Worm (Caenorhabditis elegans): ENCODE data around the gene pgp-11.
A peak's percentile ranks its signal among the peaks of the same experiment; 100 is the strongest.

The pgp-11 gene

ce11 chrII:8042289-8042688, 38.2 kb upstream of the pgp-11 start, which contains the start of gene T05H10.1:
Gene T05H10.1 (plus strand): TSS chrII:8042589.
- no peak for TF ChIP-seq che-1 (tag; optimal IDR thresholded peaks at IDR 0.05)
- no peak for TF ChIP-seq nhr-11 (tag; optimal IDR thresholded peaks at IDR 0.05)
- no peak for TF ChIP-seq elt-4 (tag; optimal IDR thresholded peaks at IDR 0.05)
- no peak for TF ChIP-seq ztf-16 (tag; optimal IDR thresholded peaks at IDR 0.05)
- TF ChIP-seq K02D7.2 (tag; optimal IDR thresholded peaks at IDR 0.05), result no peak
- no peak for TF ChIP-seq T23F11.4 (GFP tag; optimal IDR thresholded peaks at IDR 0.05)
- TF ChIP-seq hlh-13 (GFP tag; optimal IDR thresholded peaks at IDR 0.05), result no peak
- TF ChIP-seq lin-11 (tag; optimal IDR thresholded peaks at IDR 0.05), result no peak
- TF ChIP-seq madf-2 (tag; optimal IDR thresholded peaks at IDR 0.05), result no peak
- TF ChIP-seq fkh-6 (tag; optimal IDR thresholded peaks at IDR 0.05), result no peak
- TF ChIP-seq Y22D7AL.16 (tag; optimal IDR thresholded peaks at IDR 0.05), result no peak
- TF ChIP-seq hlh-6 (tag; optimal IDR thresholded peaks at IDR 0.05), result no peak
- TF ChIP-seq hlh-8 (tag; optimal IDR thresholded peaks at IDR 0.05), result no peak
- TF ChIP-seq unc-3 (GFP tag; conservative IDR thresholded peaks at IDR 0.05), result no peak
- TF ChIP-seq unc-3 (tag; optimal IDR thresholded peaks at IDR 0.05), result no peak
- no peak for TF ChIP-seq eyg-1 (tag; optimal IDR thresholded peaks at IDR 0.05)
- TF ChIP-seq dmd-4 (tag; optimal IDR thresholded peaks at IDR 0.05; ENCODE audit: borderline replicate concordance), result no peak
- TF ChIP-seq fkh-10 (GFP tag; optimal IDR thresholded peaks at IDR 0.05), result no peak

DNA sequence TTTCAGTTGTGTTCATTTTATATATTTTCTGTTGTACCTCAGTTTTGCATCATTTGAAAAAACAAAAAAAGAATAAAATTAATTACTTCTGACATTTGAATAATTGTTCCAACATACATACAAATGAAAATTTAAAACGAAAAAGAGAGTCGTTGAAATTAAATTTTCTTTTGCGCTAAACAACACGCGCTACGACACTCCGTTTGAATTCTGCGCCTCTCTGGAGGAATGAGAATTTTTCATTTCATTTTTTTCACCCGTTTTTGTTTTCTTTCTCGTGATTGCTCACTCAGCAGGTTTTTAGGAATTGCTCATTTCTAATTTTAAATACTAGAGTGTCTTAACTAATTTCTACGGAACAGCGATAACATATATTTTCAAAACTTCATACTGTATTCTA, 37.6 kb upstream of the pgp-11 start:
- TF ChIP-seq unc-42 (tag; optimal IDR thresholded peaks at IDR 0.05) (peak; percentile 80), ama-1 (optimal IDR thresholded peaks at IDR 0.05) (no peak)

DNA sequence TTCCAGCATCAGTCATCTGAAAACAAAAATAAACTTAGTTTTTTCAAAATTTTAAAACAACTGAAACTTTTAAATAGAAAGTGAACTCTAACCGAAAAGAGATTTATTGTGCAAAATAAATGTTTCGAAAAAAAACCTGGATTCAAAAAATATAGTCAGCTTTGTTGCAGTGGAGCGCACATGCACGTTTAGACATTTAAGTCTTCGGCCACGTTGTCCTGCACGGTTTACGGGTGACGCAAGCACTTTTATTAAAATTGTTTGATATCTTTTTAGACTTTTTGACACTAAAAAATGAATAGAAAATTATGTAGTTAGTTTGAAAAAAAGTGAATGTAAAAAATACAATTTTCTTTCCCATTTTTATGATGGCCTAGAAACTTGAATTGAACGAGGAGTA, 35.4 kb upstream of the pgp-11 start, which contains the start of the genes ubh-4 and algn-6:
ubh-4 (minus strand) TSS at position 182 of the 400 bp plus-strand sequence.
algn-6 (plus strand) TSS at position 387 of the 400 bp plus-strand sequence.
- peak; percentile 5 for TF ChIP-seq ceh-14 (tag; optimal IDR thresholded peaks at IDR 0.05)
- TF ChIP-seq elt-2 (tag; optimal IDR thresholded peaks at IDR 0.05), result peak; percentile 35
- TF ChIP-seq pqm-1 (tag; optimal IDR thresholded peaks at IDR 0.05), result no peak
- TF ChIP-seq lin-11 (tag; optimal IDR thresholded peaks at IDR 0.05), result no peak
- no peak for TF ChIP-seq nhr-11 (tag; optimal IDR thresholded peaks at IDR 0.05)
- TF ChIP-seq zip-5 (tag; optimal IDR thresholded peaks at IDR 0.05), result peak; percentile 65
- peak; percentile 2 for TF ChIP-seq hlh-8 (tag; optimal IDR thresholded peaks at IDR 0.05)
- TF ChIP-seq fkh-6 (tag; optimal IDR thresholded peaks at IDR 0.05), result no peak
- peak; percentile 67 for TF ChIP-seq C08G9.2 (tag; optimal IDR thresholded peaks at IDR 0.05)
- TF ChIP-seq ref-2 (tag; optimal IDR thresholded peaks at IDR 0.05), result peak; percentile 30
- TF ChIP-seq nfya-1 (tag; optimal IDR thresholded peaks at IDR 0.05), result peak; percentile 21
- TF ChIP-seq ceh-2 (tag; optimal IDR thresholded peaks at IDR 0.05), result peak; percentile 70
- peak; percentile 56 for TF ChIP-seq unc-42 (tag; optimal IDR thresholded peaks at IDR 0.05)
- peak; percentile 84 for TF ChIP-seq ceh-31 (tag; optimal IDR thresholded peaks at IDR 0.05)
- no peak for TF ChIP-seq eyg-1 (tag; optimal IDR thresholded peaks at IDR 0.05)
- no peak for TF ChIP-seq pha-2 (tag; optimal IDR thresholded peaks at IDR 0.05)
- TF ChIP-seq gmeb-2 (tag; optimal IDR thresholded peaks at IDR 0.05), result no peak
- no peak for TF ChIP-seq ceh-30 (tag; optimal IDR thresholded peaks at IDR 0.05)
- peak; percentile 47 for TF ChIP-seq ztf-16 (tag; optimal IDR thresholded peaks at IDR 0.05)
- no peak for TF ChIP-seq che-1 (tag; optimal IDR thresholded peaks at IDR 0.05)
- no peak for TF ChIP-seq unc-55 (GFP tag; optimal IDR thresholded peaks at IDR 0.05)
- no peak for TF ChIP-seq pax-1 (tag; optimal IDR thresholded peaks at IDR 0.05)
- TF ChIP-seq tbx-7 (tag; optimal IDR thresholded peaks at IDR 0.05), result peak; percentile 42
- TF ChIP-seq tbx-2 (tag; optimal IDR thresholded peaks at IDR 0.05), result peak; percentile 48

DNA sequence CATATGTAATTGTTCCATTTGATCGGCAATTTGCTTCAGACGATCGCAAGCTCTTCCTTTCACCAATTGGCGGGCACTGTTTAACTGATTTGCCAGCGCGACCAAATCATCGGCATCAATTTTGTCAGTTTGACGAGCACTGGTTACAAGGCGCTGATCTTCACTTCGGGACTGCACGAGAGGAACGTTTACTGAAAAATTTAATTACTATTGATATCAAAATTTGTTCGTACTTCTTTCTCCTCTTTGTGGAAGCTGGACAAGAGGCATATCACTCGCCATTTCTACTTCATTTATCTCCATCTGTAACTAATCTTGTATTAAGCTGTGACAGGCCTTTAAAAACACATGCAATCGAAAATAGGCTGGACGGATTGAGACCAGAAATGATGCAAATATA, 33.8 kb upstream of the pgp-11 start, which contains the start of gene C08B11.9:
C08B11.9 (minus strand) TSS at position 307 of the 400 bp plus-strand sequence.
- no peak for TF ChIP-seq ceh-48 (tag; optimal IDR thresholded peaks at IDR 0.05)
- no peak for TF ChIP-seq elt-4 (tag; optimal IDR thresholded peaks at IDR 0.05)
- TF ChIP-seq odd-2 (tag; optimal IDR thresholded peaks at IDR 0.05), result no peak
